Fruit fly (Drosophila melanogaster) whole organism, prepupa: ENCODE measurements around the gene CG42671.

Experiments used
- CG11762 ChIP-seq: fragments of 200-800 bp; sonication (Bioruptor generic); optimal IDR thresholded peaks from 3 replicates; lab custom pipeline; 2016; ENCODE audit warnings: missing biosample characterization, missing genetic modification characterization; ENCODE audit not compliant: insufficient read depth
- CG32006 ChIP-seq: fragments of 200-800 bp; sonication (Bioruptor generic); optimal IDR thresholded peaks from 3 replicates; lab custom pipeline; 2017; ENCODE audit warnings: missing biosample characterization, mild to moderate bottlenecking, missing genetic modification characterization
- CG4318 ChIP-seq: fragments of 200-800 bp; sonication (Bioruptor generic); optimal IDR thresholded peaks from 3 replicates; lab custom pipeline; 2017; ENCODE audit warnings: missing biosample characterization, mild to moderate bottlenecking, missing genetic modification characterization
- Eip75B ChIP-seq: fragments of 200-800 bp; sonication (Bioruptor generic); optimal IDR thresholded peaks from 3 replicates; lab custom pipeline; 2016; ENCODE audit warnings: missing biosample characterization, missing genetic modification characterization
- Ets96B ChIP-seq: fragments of 200-800 bp; optimal IDR thresholded peaks from 2 replicates; lab custom pipeline; 2019; ENCODE audit warnings: missing biosample characterization, mild to moderate bottlenecking, missing genetic modification characterization, moderate library complexity
- Lpt ChIP-seq: fragments of 200-800 bp; sonication (Bioruptor generic); optimal IDR thresholded peaks from 3 replicates; lab custom pipeline; 2016; ENCODE audit warnings: missing biosample characterization, missing genetic modification characterization
- esn ChIP-seq: fragments of 200-800 bp; sonication (Bioruptor generic); optimal IDR thresholded peaks from 2 replicates; lab custom pipeline; 2016; ENCODE audit warnings: missing biosample characterization, mild to moderate bottlenecking, missing genetic modification characterization, moderate library complexity
- svp ChIP-seq: fragments of 200-800 bp; sonication (Bioruptor generic); peaks from one replicate; lab custom pipeline; 2016; ENCODE audit warnings: missing biosample characterization, missing genetic modification characterization

DNA sequence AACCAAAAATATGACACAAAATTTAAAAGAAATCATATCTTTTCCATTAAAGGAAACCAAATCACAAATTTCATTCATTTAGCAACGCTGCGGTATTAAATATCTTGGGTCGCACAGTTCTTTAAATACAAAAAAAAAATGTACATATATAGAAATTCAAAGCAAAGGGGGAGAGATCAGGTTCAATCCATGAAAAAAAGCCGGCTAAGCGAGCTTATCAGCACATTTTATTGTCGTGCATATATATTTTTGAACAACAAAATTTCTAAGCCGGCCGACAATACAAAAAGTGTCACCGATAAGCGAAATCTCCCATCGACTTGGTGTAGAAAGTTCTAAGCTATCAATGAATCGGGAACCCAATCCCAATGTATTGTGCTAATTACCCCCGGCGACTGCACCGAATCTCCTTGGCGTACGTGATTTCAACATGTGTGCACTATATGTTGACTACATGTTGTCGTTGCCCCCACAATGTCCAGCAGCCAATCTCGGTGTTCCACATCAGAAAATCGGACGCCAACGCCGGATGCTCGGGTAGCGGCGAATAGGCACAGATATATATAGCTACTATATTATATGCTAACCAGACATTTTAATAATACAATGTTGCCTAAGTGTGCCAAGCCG, 10.4 kb upstream of the CG42671 start:
- TF ChIP-seq Ets96B (tag; lab: Kevin White, UChicago): no peak
- TF ChIP-seq CG4318 (GFP tag; lab: Kevin White, UChicago): no peak
- TF ChIP-seq Eip75B (GFP tag; lab: Kevin White, UChicago): no peak
- TF ChIP-seq Lpt: no peak
- TF ChIP-seq esn (GFP tag; lab: Kevin White, UChicago): no peak
- TF ChIP-seq CG32006: no peak
- no peak for TF ChIP-seq svp (GFP tag; lab: Kevin White, UChicago)
- no peak for TF ChIP-seq CG11762 (GFP tag; lab: Kevin White, UChicago)
